Fruit fly (Drosophila melanogaster) whole organism, embryonic: ENCODE results near the gene Ser.

Experiments
- Abd-B ChIP-seq: fragments of 200-800 bp; sonication (Bioruptor generic); optimal IDR thresholded peaks from 2 replicates; lab custom pipeline; 2018; ENCODE audit warnings: missing biosample characterization, mild to moderate bottlenecking, missing genetic modification characterization, moderate library complexity
- Antp ChIP-seq: fragments of 200-800 bp; sonication (Bioruptor generic); optimal IDR thresholded peaks from 3 replicates; lab custom pipeline; 2016; ENCODE audit warnings: missing biosample characterization, missing genetic modification characterization
- CG10209 ChIP-seq: fragments of 200-800 bp; sonication (Bioruptor generic); optimal IDR thresholded peaks from 3 replicates; lab custom pipeline; 2017; ENCODE audit warnings: missing biosample characterization, mild to moderate bottlenecking, missing genetic modification characterization, missing genetic modification reagents
- CG10462 ChIP-seq: fragments of 200-800 bp; sonication (Bioruptor generic); optimal IDR thresholded peaks from 2 replicates; lab custom pipeline; 2016; ENCODE audit warnings: missing biosample characterization, missing genetic modification characterization
- CG11398 ChIP-seq: fragments of 200-800 bp; sonication (Bioruptor generic); optimal IDR thresholded peaks from 2 replicates; lab custom pipeline; 2016; ENCODE audit warnings: missing biosample characterization, missing genetic modification characterization
- CG11723 ChIP-seq: fragments of 200-800 bp; sonication (Bioruptor generic); optimal IDR thresholded peaks from 2 replicates; lab custom pipeline; 2017; ENCODE audit warnings: missing biosample characterization, mild to moderate bottlenecking, missing genetic modification characterization
- CG12071 ChIP-seq: fragments of 200-800 bp; sonication (Bioruptor generic); optimal IDR thresholded peaks from 3 replicates; lab custom pipeline; 2018; ENCODE audit warnings: missing biosample characterization, mild to moderate bottlenecking, missing genetic modification characterization
- CG12155 ChIP-seq: fragments of 200-800 bp; sonication (Bioruptor generic); optimal IDR thresholded peaks from 3 replicates; lab custom pipeline; 2016; ENCODE audit warnings: missing biosample characterization, missing genetic modification characterization
- CG13775 ChIP-seq: fragments of 200-800 bp; sonication (Bioruptor generic); optimal IDR thresholded peaks from 3 replicates; lab custom pipeline; 2017; ENCODE audit warnings: missing biosample characterization, mild to moderate bottlenecking, missing genetic modification characterization
- CG1647 ChIP-seq: fragments of 200-800 bp; sonication (Bioruptor generic); optimal IDR thresholded peaks from 3 replicates; lab custom pipeline; 2016; ENCODE audit warnings: missing biosample characterization, missing genetic modification characterization
- CG17359 ChIP-seq: fragments of 200-800 bp; sonication (Bioruptor generic); optimal IDR thresholded peaks from 3 replicates; lab custom pipeline; 2018; ENCODE audit warnings: missing biosample characterization, mild to moderate bottlenecking, missing genetic modification characterization, moderate library complexity
- CG18619 ChIP-seq: fragments of 200-800 bp; sonication (Bioruptor generic); optimal IDR thresholded peaks from 3 replicates; lab custom pipeline; 2017; ENCODE audit warnings: missing biosample characterization, mild to moderate bottlenecking, missing genetic modification characterization
- CG2875 ChIP-seq: fragments of 200-800 bp; sonication (Bioruptor generic); optimal IDR thresholded peaks from 2 replicates; lab custom pipeline; 2017; ENCODE audit warnings: missing biosample characterization, mild to moderate bottlenecking, missing genetic modification characterization, missing genetic modification reagents
- CG31224 ChIP-seq: fragments of 200-800 bp; sonication (Bioruptor generic); IDR thresholded peaks from 2 replicates; pipeline ENCODE4 v1.3.6; 2022; ENCODE audit warnings: missing biosample characterization, missing genetic modification characterization
- CG4328 ChIP-seq: fragments of 200-800 bp; sonication (Bioruptor generic); optimal IDR thresholded peaks from 3 replicates; lab custom pipeline; 2017; ENCODE audit warnings: missing biosample characterization, missing genetic modification reagents, missing genetic modification characterization
- CG6272 ChIP-seq: fragments of 200-800 bp; sonication (Bioruptor generic); IDR thresholded peaks from 2 replicates; pipeline ENCODE4 v1.3.6; 2022; ENCODE audit warnings: missing biosample characterization, missing genetic modification characterization
- CG7271 ChIP-seq: fragments of 200-800 bp; sonication (Bioruptor generic); optimal IDR thresholded peaks from 2 replicates; lab custom pipeline; 2018; ENCODE audit warnings: missing biosample characterization, mild to moderate bottlenecking, missing genetic modification characterization, moderate library complexity
- CG7786 ChIP-seq: fragments of 200-800 bp; sonication (Bioruptor generic); optimal IDR thresholded peaks from 2 replicates; lab custom pipeline; 2016; ENCODE audit warnings: missing biosample characterization, missing genetic modification characterization
- CG7987 ChIP-seq: fragments of 200-800 bp; sonication (Bioruptor generic); optimal IDR thresholded peaks from 2 replicates; lab custom pipeline; 2018; ENCODE audit warnings: missing biosample characterization, mild to moderate bottlenecking, missing genetic modification characterization, moderate library complexity
- CG8388 ChIP-seq: fragments of 200-800 bp; sonication (Bioruptor generic); optimal IDR thresholded peaks from 2 replicates; lab custom pipeline; 2019; ENCODE audit warnings: missing biosample characterization, mild to moderate bottlenecking, missing genetic modification characterization, moderate library complexity
- CG9437 ChIP-seq: fragments of 200-800 bp; sonication (Bioruptor generic); optimal IDR thresholded peaks from 2 replicates; lab custom pipeline; 2018; ENCODE audit warnings: missing biosample characterization, mild to moderate bottlenecking, missing genetic modification characterization
- CG9876 ChIP-seq: fragments of 200-800 bp; sonication (Bioruptor generic); optimal IDR thresholded peaks from 2 replicates; lab custom pipeline; 2016; ENCODE audit warnings: missing biosample characterization, missing genetic modification characterization
- Doc3 ChIP-seq: fragments of 200-800 bp; sonication (Bioruptor generic); IDR thresholded peaks from 3 replicates; pipeline ENCODE4 v1.3.6; 2022; ENCODE audit warnings: missing biosample characterization, missing genetic modification characterization; ENCODE audit not compliant: partially characterized antibody
- Ets97D ChIP-seq: fragments of 200-800 bp; sonication (Bioruptor generic); optimal IDR thresholded peaks from 3 replicates; lab custom pipeline; 2016; ENCODE audit warnings: missing biosample characterization, missing genetic modification characterization
- Hr3 ChIP-seq: fragments of 200-800 bp; sonication (Bioruptor generic); optimal IDR thresholded peaks from 3 replicates; lab custom pipeline; 2016; ENCODE audit warnings: missing biosample characterization, missing genetic modification characterization
- Hr39 ChIP-seq: fragments of >200 bp; optimal IDR thresholded peaks from 2 replicates; lab custom pipeline; 2017
- Jarid2 ChIP-seq: fragments of 200-800 bp; sonication (Bioruptor generic); optimal IDR thresholded peaks from 3 replicates; lab custom pipeline; 2017; ENCODE audit warnings: mild to moderate bottlenecking, missing biosample characterization, missing genetic modification reagents, missing genetic modification characterization
- NC2β ChIP-seq: fragments of 200-800 bp; sonication (Bioruptor generic); optimal IDR thresholded peaks from 2 replicates; lab custom pipeline; 2016; ENCODE audit warnings: missing biosample characterization, missing genetic modification characterization
- Scr ChIP-seq: fragments of 200-800 bp; sonication (Bioruptor generic); IDR thresholded peaks from 2 replicates; pipeline ENCODE4 v1.3.6; 2022; ENCODE audit warnings: missing biosample characterization, missing genetic modification characterization; ENCODE audit not compliant: partially characterized antibody
- Six4 ChIP-seq: fragments of 200-800 bp; sonication (Bioruptor generic); optimal IDR thresholded peaks from 2 replicates; lab custom pipeline; 2016; ENCODE audit warnings: missing biosample characterization, missing genetic modification characterization
- Xrp1 ChIP-seq: fragments of 200-800 bp; sonication (Bioruptor generic); IDR thresholded peaks from 2 replicates; pipeline ENCODE4 v1.3.6; 2022; ENCODE audit warnings: missing biosample characterization, missing genetic modification characterization
- ab ChIP-seq: fragments of 200-800 bp; sonication (Bioruptor generic); optimal IDR thresholded peaks from 2 replicates; lab custom pipeline; 2016; ENCODE audit warnings: missing biosample characterization, missing genetic modification characterization
- ase ChIP-seq: fragments of 200-800 bp; sonication (Bioruptor generic); IDR thresholded peaks from 3 replicates; pipeline ENCODE4 v1.3.6; 2022; ENCODE audit warnings: missing biosample characterization, missing genetic modification characterization
- ato ChIP-seq: fragments of 200-800 bp; sonication (Bioruptor generic); IDR thresholded peaks from 2 replicates; pipeline ENCODE4 v1.3.6; 2022; ENCODE audit warnings: missing biosample characterization, missing genetic modification characterization; ENCODE audit not compliant: partially characterized antibody
- bbx ChIP-seq: fragments of 200-800 bp; sonication (Bioruptor generic); IDR thresholded peaks from 2 replicates; pipeline ENCODE4 v1.3.6; 2022; ENCODE audit warnings: missing biosample characterization, missing genetic modification characterization; ENCODE audit not compliant: partially characterized antibody
- bcd ChIP-seq: fragments of 200-800 bp; sonication (Bioruptor generic); optimal IDR thresholded peaks from 2 replicates; lab custom pipeline; 2017; ENCODE audit warnings: missing biosample characterization, mild to moderate bottlenecking, missing genetic modification characterization
- ewg ChIP-seq: fragments of 200-800 bp; sonication (Bioruptor generic); optimal IDR thresholded peaks from 3 replicates; lab custom pipeline; 2017; ENCODE audit warnings: mild to moderate bottlenecking, missing biosample characterization, missing genetic modification reagents, missing genetic modification characterization
- gce ChIP-seq: fragments of 200-800 bp; sonication (Bioruptor generic); IDR thresholded peaks from 3 replicates; pipeline ENCODE4 v1.3.6; 2022; ENCODE audit warnings: missing biosample characterization, missing genetic modification characterization
- grau ChIP-seq: fragments of 200-800 bp; optimal IDR thresholded peaks from 3 replicates; lab custom pipeline; 2019; ENCODE audit warnings: missing biosample characterization, mild to moderate bottlenecking, missing genetic modification characterization, moderate library complexity
- grn ChIP-seq: fragments of 200-800 bp; sonication (Bioruptor generic); optimal IDR thresholded peaks from 3 replicates; lab custom pipeline; 2017; ENCODE audit warnings: missing biosample characterization, missing genetic modification characterization
- kni ChIP-seq: fragments of 200-800 bp; sonication (Bioruptor generic); optimal IDR thresholded peaks from 3 replicates; lab custom pipeline; 2017; ENCODE audit warnings: mild to moderate bottlenecking, missing biosample characterization, missing genetic modification reagents, missing genetic modification characterization
- lola ChIP-seq, 3 experiments: fragments of >200 bp in 2 of 3; fragments of 200-800 bp in 1 of 3; sonication (Bioruptor generic) in 1 of 3; optimal IDR thresholded peaks; 2 replicates each; lab custom pipeline; 2017 to 2019; ENCODE audit warnings: missing biosample characterization in 3 of 3, missing genetic modification characterization in 3 of 3, mild to moderate bottlenecking in 1 of 3, moderate library complexity in 1 of 3
- maf-S ChIP-seq: fragments of 200-800 bp; sonication (Bioruptor generic); optimal IDR thresholded peaks from 2 replicates; lab custom pipeline; 2016; ENCODE audit warnings: missing biosample characterization, missing genetic modification characterization
- pb ChIP-seq: fragments of 200-800 bp; sonication (Bioruptor generic); optimal IDR thresholded peaks from 3 replicates; lab custom pipeline; 2016; ENCODE audit warnings: missing biosample characterization, missing genetic modification characterization
- pum ChIP-seq: fragments of 200-800 bp; sonication (Bioruptor generic); optimal IDR thresholded peaks from 2 replicates; lab custom pipeline; 2016; ENCODE audit warnings: missing biosample characterization, missing genetic modification characterization
- ranshi ChIP-seq: fragments of 200-800 bp; sonication (Bioruptor generic); IDR thresholded peaks from 2 replicates; pipeline ENCODE4 v1.3.6; 2022; ENCODE audit warnings: missing biosample characterization, missing genetic modification characterization
- sens-2 ChIP-seq: fragments of 200-800 bp; sonication (Bioruptor generic); IDR thresholded peaks from 2 replicates; pipeline ENCODE4 v1.3.6; 2022; ENCODE audit warnings: missing biosample characterization, missing genetic modification characterization
- slbo ChIP-seq: fragments of 200-800 bp; sonication (Bioruptor generic); IDR thresholded peaks from 2 replicates; pipeline ENCODE4 v1.3.6; 2022; ENCODE audit warnings: missing biosample characterization, missing genetic modification characterization
- ssp ChIP-seq: fragments of 200-800 bp; sonication (Bioruptor generic); IDR thresholded peaks from 2 replicates; pipeline ENCODE4 v1.3.6; 2022; ENCODE audit warnings: missing biosample characterization, missing genetic modification characterization
- zfh1 ChIP-seq: fragments of 200-800 bp; sonication (Bioruptor generic); IDR thresholded peaks from 3 replicates; pipeline ENCODE4 v1.3.6; 2022; ENCODE audit warnings: missing biosample characterization, missing genetic modification characterization

Gene Ser

DNA sequence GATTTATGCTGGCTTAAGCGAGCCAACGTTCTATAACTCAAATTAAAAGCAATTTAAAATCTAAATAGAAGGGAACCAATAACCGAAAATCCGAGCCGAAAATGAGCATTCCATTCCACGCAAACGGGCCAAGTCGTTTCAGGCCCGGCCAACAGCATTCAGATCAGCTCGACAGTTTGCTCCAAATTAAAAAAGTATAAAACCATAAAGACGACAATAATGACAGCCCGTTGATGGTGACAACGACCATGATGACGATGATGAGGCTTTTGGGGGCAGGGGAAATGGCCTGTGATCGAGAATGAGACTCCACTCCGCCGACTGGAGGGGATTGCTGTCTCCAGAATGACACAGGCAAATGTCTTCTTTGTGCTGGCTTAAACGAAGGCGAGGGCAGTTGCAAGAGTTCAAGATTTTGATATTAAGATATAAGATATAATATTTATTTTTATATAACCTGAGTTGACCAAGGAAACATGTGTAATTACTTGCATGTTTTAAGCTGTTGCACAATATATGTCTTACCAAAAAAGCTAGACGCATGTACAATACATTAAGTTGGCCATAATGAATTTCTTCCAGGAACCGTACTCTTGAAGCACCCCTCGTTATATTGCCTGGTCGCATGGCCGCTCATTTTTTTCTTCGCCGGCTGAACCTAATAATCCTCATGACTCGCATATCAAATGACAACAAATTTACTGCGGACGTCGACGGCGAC lies 10.8 kb upstream of the Ser start (continued):
- no peak for TF ChIP-seq CG10462
- TF ChIP-seq CG7786 = no peak
- no peak for TF ChIP-seq Hr39 (lab: Kevin White, UChicago)
- no peak for TF ChIP-seq CG10209 (GFP tag; lab: Kevin White, UChicago)
- TF ChIP-seq bbx = no peak
- no peak for TF ChIP-seq CG4328 (GFP tag; lab: Kevin White, UChicago)
- TF ChIP-seq grn (GFP tag; lab: Kevin White, UChicago) = no peak
- TF ChIP-seq CG17359 (tag; lab: Kevin White, UChicago) = no peak
- TF ChIP-seq lola (GFP tag; optimal IDR thresholded peaks at IDR 0.05; lab: Kevin White, UChicago) = peak in 1 of 3 experiments; percentile 41
- no peak for TF ChIP-seq Jarid2 (GFP tag; lab: Kevin White, UChicago)
- peak; percentile 30; the same call in 1 of the 2 replicates for TF ChIP-seq slbo (GFP tag; lab: Robert Waterston, UW)
- no peak for TF ChIP-seq Antp
- TF ChIP-seq pb (GFP tag; lab: Kevin White, UChicago) = no peak
- TF ChIP-seq Scr (GFP tag; lab: Robert Waterston, UW) = no peak
- TF ChIP-seq CG31224 (GFP tag; lab: Robert Waterston, UW) = no peak
- TF ChIP-seq bcd (GFP tag; lab: Kevin White, UChicago) = peak; percentile 25
- TF ChIP-seq CG13775 = no peak
- no peak for TF ChIP-seq Doc3 (GFP tag; lab: Robert Waterston, UW)
- TF ChIP-seq CG12155 (GFP tag; lab: Kevin White, UChicago) = no peak
- TF ChIP-seq grau (tag; lab: Kevin White, UChicago) = peak; percentile 19
- no peak for TF ChIP-seq CG7271 (tag; lab: Kevin White, UChicago)
- TF ChIP-seq NC2β = no peak
- TF ChIP-seq Xrp1 = peak; percentile 45; the same call in 1 of the 2 replicates
- TF ChIP-seq ato (GFP tag; lab: Robert Waterston, UW) = no peak
- no peak for TF ChIP-seq ase (GFP tag; lab: Robert Waterston, UW)
- no peak for TF ChIP-seq maf-S (GFP tag; lab: Kevin White, UChicago)
- TF ChIP-seq pum = no peak
- TF ChIP-seq CG7987 = no peak
- TF ChIP-seq Ets97D = no peak
- no peak for TF ChIP-seq CG9876
- TF ChIP-seq CG8388 (GFP tag; lab: Kevin White, UChicago) = no peak
- no peak for TF ChIP-seq CG2875 (GFP tag; lab: Kevin White, UChicago)
- TF ChIP-seq CG9437 (GFP tag; lab: Kevin White, UChicago) = no peak
- no peak for TF ChIP-seq CG11723 (GFP tag; lab: Kevin White, UChicago)
- TF ChIP-seq ewg = no peak
- peak; percentile 31 for TF ChIP-seq Abd-B (GFP tag; lab: Kevin White, UChicago)
- TF ChIP-seq CG6272 (GFP tag; lab: Robert Waterston, UW) = no peak
- no peak for TF ChIP-seq Six4 (GFP tag; lab: Kevin White, UChicago)
- TF ChIP-seq ranshi (GFP tag; lab: Robert Waterston, UW) = no peak
- TF ChIP-seq CG11398 (GFP tag; lab: Kevin White, UChicago) = no peak
- no peak for TF ChIP-seq kni (GFP tag; lab: Kevin White, UChicago)
- TF ChIP-seq ab (GFP tag; lab: Kevin White, UChicago) = no peak
- no peak for TF ChIP-seq gce (GFP tag; lab: Robert Waterston, UW)
- TF ChIP-seq zfh1 (GFP tag; lab: Robert Waterston, UW) = peak; percentile 56; the same call in 1 of the 3 replicates
- TF ChIP-seq CG1647 = no peak
- no peak for TF ChIP-seq sens-2 (GFP tag; lab: Robert Waterston, UW)
- TF ChIP-seq Hr3 (GFP tag; lab: Kevin White, UChicago) = no peak
- no peak for TF ChIP-seq CG18619 (GFP tag; lab: Kevin White, UChicago)
- TF ChIP-seq CG12071 = no peak
- no peak for TF ChIP-seq ssp (GFP tag; lab: Robert Waterston, UW)
